Fruit fly (Drosophila melanogaster): Measurements from ENCODE around the gene CG43124.

Gene CG43124

dm6 chr3R:28292498-28292897 lies 27.9 kb upstream of the CG43124 start, which contains the start of gene Mst98Cb:
Mst98Cb (plus strand) TSS chr3R:28292798.
- no peak for TF ChIP-seq CG6854 (GFP tag; optimal IDR thresholded peaks at IDR 0.05)

DNA sequence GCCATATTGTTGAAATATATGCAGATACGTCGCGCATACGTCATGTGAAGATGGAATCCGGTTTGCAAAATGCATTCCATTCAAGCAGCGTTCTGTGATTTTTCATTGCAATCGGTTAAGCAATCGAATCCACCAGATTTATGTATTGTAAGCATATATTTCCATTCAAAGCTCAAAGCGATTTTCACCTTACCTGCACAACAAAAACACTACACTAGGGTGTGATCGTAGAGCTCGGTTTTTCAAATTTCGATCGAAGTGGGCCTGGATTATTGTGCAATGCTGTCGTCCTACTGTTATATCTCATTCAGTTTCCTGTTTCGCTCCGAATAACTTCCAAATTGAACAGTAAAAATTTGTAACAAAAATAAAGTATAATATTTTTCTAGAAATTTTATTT lies 26.5 kb upstream of the CG43124 start, which contains the start of gene Mst98Ca:
Gene Mst98Ca, plus strand, starts transcription at position 301 of the 400 bp plus-strand sequence.
- TF ChIP-seq CG11902 (GFP tag; optimal IDR thresholded peaks at IDR 0.05) (no peak), Lpt (GFP tag; optimal IDR thresholded peaks at IDR 0.05) (no peak), topi (GFP tag; optimal IDR thresholded peaks at IDR 0.05) (no peak), fd59A (GFP tag; optimal IDR thresholded peaks at IDR 0.05) (no peak), ss (GFP tag; optimal IDR thresholded peaks at IDR 0.05) (no peak), Eip93F (GFP tag; optimal IDR thresholded peaks at IDR 0.05) (no peak), esn (GFP tag; optimal IDR thresholded peaks at IDR 0.05) (no peak), CG3032 (tag; optimal IDR thresholded peaks at IDR 0.05) (no peak), eg (GFP tag; IDR thresholded peaks at IDR 0.05) (no peak), dsx (GFP tag; optimal IDR thresholded peaks at IDR 0.05; ENCODE audit: poor library complexity, severe bottlenecking) (no peak), CG10631 (GFP tag; optimal IDR thresholded peaks at IDR 0.05) (no peak), fd85E (GFP tag; optimal IDR thresholded peaks at IDR 0.05) (no peak), CG7368 (GFP tag; optimal IDR thresholded peaks at IDR 0.05) (no peak), Hr4 (GFP tag; optimal IDR thresholded peaks at IDR 0.05) (no peak), CG11762 (GFP tag; optimal IDR thresholded peaks at IDR 0.05; ENCODE audit: insufficient read depth) (no peak), CG34406 (GFP tag; optimal IDR thresholded peaks at IDR 0.05) (no peak), CG4318 (GFP tag; optimal IDR thresholded peaks at IDR 0.05) (no peak), Blimp-1 (GFP tag; optimal IDR thresholded peaks at IDR 0.05) (no peak), net (GFP tag; optimal IDR thresholded peaks at IDR 0.05) (no peak)

DNA sequence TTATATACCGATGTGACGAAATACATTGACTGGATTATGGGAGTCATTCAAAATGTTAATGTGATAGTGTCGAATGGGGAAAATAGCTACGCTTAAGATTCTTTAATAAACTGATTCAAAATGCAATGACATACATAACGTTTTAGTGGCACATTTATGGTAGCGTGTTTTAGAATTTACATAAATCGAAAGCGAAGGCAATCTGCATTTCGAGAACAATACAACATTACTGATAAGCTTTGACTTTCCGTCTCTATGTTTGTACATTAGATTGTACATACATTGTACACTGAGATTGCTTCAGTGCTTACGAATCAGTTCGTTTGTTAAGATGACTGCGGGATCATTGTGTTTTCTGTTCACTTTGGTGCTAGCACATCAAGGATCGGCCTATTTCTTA lies 18.8 kb upstream of the CG43124 start, which contains the start of gene CG34437:
Gene CG34437, plus strand, starts transcription at position 301 of the 400 bp plus-strand sequence.
- TF ChIP-seq svp (GFP tag) (peak; percentile 2), Sox102F (GFP tag; optimal IDR thresholded peaks at IDR 0.05) (no peak)

DNA sequence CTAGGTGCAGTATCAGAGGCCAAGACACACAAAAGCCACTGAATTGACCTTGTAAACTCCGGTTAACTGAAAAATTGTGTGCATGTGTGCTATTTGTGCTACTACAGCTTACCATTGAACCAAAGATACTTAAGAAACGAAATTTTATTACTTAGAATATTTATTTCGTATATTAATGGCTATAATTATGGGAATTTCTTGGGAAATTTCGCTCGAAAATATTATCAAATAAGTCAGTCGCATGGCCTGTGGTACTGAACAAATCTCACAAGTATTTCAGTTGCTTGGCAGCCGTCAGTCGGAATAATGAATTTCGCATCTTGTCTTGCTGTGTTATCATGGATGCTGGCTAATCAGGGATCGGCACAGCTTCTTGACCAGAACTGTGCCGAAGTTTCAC lies 17.7 kb upstream of the CG43124 start, which contains the start of gene CG34436:
Gene CG34436, plus strand, starts transcription at position 301 of the 400 bp plus-strand sequence.
- no peak for TF ChIP-seq CG10669 (GFP tag; optimal IDR thresholded peaks at IDR 0.05)
- no peak for TF ChIP-seq Ets96B (tag; optimal IDR thresholded peaks at IDR 0.05)
- TF ChIP-seq svp (GFP tag) = peak; percentile 75

- TF ChIP-seq acj6 (GFP tag; optimal IDR thresholded peaks at IDR 0.05) = no peak
- TF ChIP-seq CG10669 (GFP tag; optimal IDR thresholded peaks at IDR 0.05) = no peak
- TF ChIP-seq ss (GFP tag; optimal IDR thresholded peaks at IDR 0.05) = no peak
- no peak for TF ChIP-seq CG8319 (GFP tag; optimal IDR thresholded peaks at IDR 0.05)
- no peak for TF ChIP-seq CG31627 (GFP tag; optimal IDR thresholded peaks at IDR 0.05)
- no peak for TF ChIP-seq Gug (GFP tag; IDR thresholded peaks at IDR 0.05)
- no peak for TF ChIP-seq Hr4 (GFP tag; optimal IDR thresholded peaks at IDR 0.05)
- TF ChIP-seq CG15336 (GFP tag; IDR thresholded peaks at IDR 0.05) = no peak
- TF ChIP-seq vri (GFP tag; optimal IDR thresholded peaks at IDR 0.05) = no peak
- TF ChIP-seq CG4318 (GFP tag; optimal IDR thresholded peaks at IDR 0.05) = no peak
- no peak for TF ChIP-seq Blimp-1 (GFP tag; optimal IDR thresholded peaks at IDR 0.05)
- TF ChIP-seq CG8119 (GFP tag; IDR thresholded peaks at IDR 0.05) = no peak
Observed at dm6 chr3R:28263522-28263921, 1.1 kb downstream of the CG43124 start, which contains the start of gene CG43125. CG43125 (minus strand) TSS chr3R:28263622.

DNA sequence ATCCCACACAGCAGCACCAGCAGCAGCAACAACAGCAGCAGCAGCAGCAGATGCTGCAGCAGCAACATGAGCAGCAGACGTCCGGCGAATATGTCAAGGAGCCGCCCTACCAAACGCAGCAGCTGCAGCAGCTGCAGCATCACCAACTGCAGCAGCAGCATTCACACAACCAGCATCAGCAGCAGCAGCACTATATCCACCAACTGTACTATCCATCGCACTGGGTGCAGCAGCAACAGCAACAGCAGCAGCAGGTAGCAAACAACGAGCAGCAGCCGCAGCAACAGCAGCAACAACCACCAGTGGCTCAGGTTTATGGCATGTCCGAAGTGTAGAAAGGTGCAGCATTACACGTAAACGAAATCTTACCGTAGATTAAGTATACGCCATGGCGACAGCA lies 26.8 kb downstream of the CG43124 start:
- TF ChIP-seq CG8119 (GFP tag; IDR thresholded peaks at IDR 0.05) = no peak
- TF ChIP-seq CG3032 (tag; optimal IDR thresholded peaks at IDR 0.05) = no peak
- no peak for TF ChIP-seq CG4318 (GFP tag; optimal IDR thresholded peaks at IDR 0.05)
- no peak for TF ChIP-seq esn (GFP tag; optimal IDR thresholded peaks at IDR 0.05)
- TF ChIP-seq CG6808 (GFP tag; optimal IDR thresholded peaks at IDR 0.05) = no peak
- no peak for TF ChIP-seq CG32006 (GFP tag; optimal IDR thresholded peaks at IDR 0.05)
- TF ChIP-seq fd85E (GFP tag; optimal IDR thresholded peaks at IDR 0.05) = no peak
- no peak for TF ChIP-seq dsx (GFP tag; optimal IDR thresholded peaks at IDR 0.05; ENCODE audit: poor library complexity, severe bottlenecking)
- TF ChIP-seq CG3919 (GFP tag; optimal IDR thresholded peaks at IDR 0.05) = no peak
- TF ChIP-seq Lpt (GFP tag; optimal IDR thresholded peaks at IDR 0.05) = no peak

Measured in whole organism, prepupa.